Fruit fly (Drosophila melanogaster) whole organism, embryonic: ENCODE measurements around the gene Rbp.

Experiments
- Ada2b ChIP-seq: fragments of 200-800 bp; sonication (Bioruptor generic); IDR thresholded peaks from 2 replicates; pipeline ENCODE4 v1.3.6; 2022; ENCODE audit warnings: missing biosample characterization, missing genetic modification characterization
- CG10274 ChIP-seq: fragments of 200-800 bp; sonication (Bioruptor generic); optimal IDR thresholded peaks from 3 replicates; lab custom pipeline; 2017; ENCODE audit warnings: missing biosample characterization, mild to moderate bottlenecking, missing genetic modification characterization
- CG11560 ChIP-seq: fragments of 200-800 bp; sonication (Bioruptor generic); IDR thresholded peaks from 3 replicates; pipeline ENCODE4 v1.3.6; 2022; ENCODE audit warnings: missing biosample characterization, missing genetic modification characterization
- CG13287 ChIP-seq: fragments of 200-800 bp; sonication (Bioruptor generic); IDR thresholded peaks from 2 replicates; pipeline ENCODE4 v1.3.6; 2022; ENCODE audit warnings: missing biosample characterization, missing genetic modification characterization; ENCODE audit not compliant: partially characterized antibody
- CG13624 ChIP-seq: fragments of 200-800 bp; sonication (Bioruptor generic); optimal IDR thresholded peaks from 2 replicates; lab custom pipeline; 2016; ENCODE audit warnings: missing biosample characterization, missing genetic modification characterization
- CG1603 ChIP-seq: fragments of 200-800 bp; sonication (Bioruptor generic); optimal IDR thresholded peaks from 2 replicates; lab custom pipeline; 2019; ENCODE audit warnings: missing biosample characterization, mild to moderate bottlenecking, missing genetic modification characterization, moderate library complexity
- CG17328 ChIP-seq: fragments of 200-800 bp; sonication (Bioruptor generic); IDR thresholded peaks from 2 replicates; pipeline ENCODE4 v1.3.6; 2022; ENCODE audit warnings: missing biosample characterization, missing genetic modification characterization
- CG18599 ChIP-seq: fragments of 200-800 bp; sonication (Bioruptor generic); optimal IDR thresholded peaks from 3 replicates; lab custom pipeline; 2017; ENCODE audit warnings: missing biosample characterization, missing genetic modification characterization, mild to moderate bottlenecking, moderate library complexity, missing genetic modification reagents
- CG32772 ChIP-seq: fragments of 200-800 bp; sonication (Bioruptor generic); IDR thresholded peaks from 2 replicates; pipeline ENCODE4 v1.3.6; 2022; ENCODE audit warnings: missing biosample characterization, missing genetic modification characterization
- CG4328 ChIP-seq: fragments of 200-800 bp; sonication (Bioruptor generic); optimal IDR thresholded peaks from 3 replicates; lab custom pipeline; 2017; ENCODE audit warnings: missing biosample characterization, missing genetic modification reagents, missing genetic modification characterization
- CG4360 ChIP-seq: fragments of 200-800 bp; sonication (Bioruptor generic); IDR thresholded peaks from 2 replicates; pipeline ENCODE4 v1.3.6; 2022; ENCODE audit warnings: missing biosample characterization, missing genetic modification characterization
- CG5245 ChIP-seq: fragments of 200-800 bp; sonication (Bioruptor generic); optimal IDR thresholded peaks from 3 replicates; lab custom pipeline; 2016; ENCODE audit warnings: missing biosample characterization, missing genetic modification characterization
- CG7556 ChIP-seq: fragments of 200-800 bp; sonication (Bioruptor generic); optimal IDR thresholded peaks from 2 replicates; lab custom pipeline; 2017; ENCODE audit warnings: missing biosample characterization, mild to moderate bottlenecking, missing genetic modification characterization
- CG8765 ChIP-seq: fragments of 200-800 bp; sonication (Bioruptor generic); IDR thresholded peaks from 2 replicates; pipeline ENCODE4 v1.3.6; 2022; ENCODE audit warnings: missing biosample characterization, missing genetic modification characterization
- CG9609 ChIP-seq: fragments of 200-800 bp; sonication (Bioruptor generic); optimal IDR thresholded peaks from 3 replicates; lab custom pipeline; 2016; ENCODE audit warnings: missing biosample characterization, missing genetic modification characterization
- CG9876 ChIP-seq: fragments of 200-800 bp; sonication (Bioruptor generic); optimal IDR thresholded peaks from 2 replicates; lab custom pipeline; 2016; ENCODE audit warnings: missing biosample characterization, missing genetic modification characterization
- Dad ChIP-seq: fragments of 200-800 bp; sonication (Bioruptor generic); optimal IDR thresholded peaks from 3 replicates; lab custom pipeline; 2016; ENCODE audit warnings: missing biosample characterization, missing genetic modification characterization
- Dll ChIP-seq: fragments of 200-800 bp; sonication (Bioruptor generic); IDR thresholded peaks from 4 replicates; pipeline ENCODE4 v1.3.6; 2022; ENCODE audit warnings: missing biosample characterization, missing genetic modification characterization; ENCODE audit not compliant: partially characterized antibody
- Fer1 ChIP-seq: fragments of 200-800 bp; sonication (Bioruptor generic); optimal IDR thresholded peaks from 2 replicates; lab custom pipeline; 2017; ENCODE audit warnings: missing biosample characterization, mild to moderate bottlenecking, missing genetic modification characterization
- Fer3 ChIP-seq: fragments of 200-800 bp; sonication (Bioruptor generic); optimal IDR thresholded peaks from 2 replicates; lab custom pipeline; 2018; ENCODE audit warnings: missing biosample characterization, mild to moderate bottlenecking, missing genetic modification characterization, moderate library complexity
- Hr39 ChIP-seq: fragments of >200 bp; optimal IDR thresholded peaks from 2 replicates; lab custom pipeline; 2017
- Jarid2 ChIP-seq: fragments of 200-800 bp; sonication (Bioruptor generic); optimal IDR thresholded peaks from 3 replicates; lab custom pipeline; 2017; ENCODE audit warnings: mild to moderate bottlenecking, missing biosample characterization, missing genetic modification reagents, missing genetic modification characterization
- Lpt ChIP-seq: fragments of >200 bp; optimal IDR thresholded peaks from 2 replicates; lab custom pipeline; 2018; ENCODE audit warnings: missing biosample characterization, missing genetic modification characterization
- MBD-R2 ChIP-seq: fragments of 200-800 bp; sonication (Bioruptor generic); IDR thresholded peaks from 2 replicates; pipeline ENCODE4 v1.3.6; 2022; ENCODE audit warnings: missing biosample characterization, missing genetic modification characterization
- MESR4 ChIP-seq: fragments of 200-800 bp; sonication (Bioruptor generic); optimal IDR thresholded peaks from 2 replicates; lab custom pipeline; 2018; ENCODE audit warnings: missing biosample characterization, mild to moderate bottlenecking, missing genetic modification characterization, moderate library complexity
- MTF-1 ChIP-seq: fragments of 200-800 bp; sonication (Bioruptor generic); optimal IDR thresholded peaks from 2 replicates; lab custom pipeline; 2018; ENCODE audit warnings: missing biosample characterization, mild to moderate bottlenecking, missing genetic modification characterization, borderline replicate concordance
- NC2β ChIP-seq: fragments of 200-800 bp; sonication (Bioruptor generic); optimal IDR thresholded peaks from 2 replicates; lab custom pipeline; 2016; ENCODE audit warnings: missing biosample characterization, missing genetic modification characterization
- Nf-YC ChIP-seq: fragments of 200-800 bp; optimal IDR thresholded peaks from 3 replicates; lab custom pipeline; 2019; ENCODE audit warnings: missing biosample characterization, mild to moderate bottlenecking, missing genetic modification characterization, moderate library complexity
- Stat92E ChIP-seq, 3 experiments: fragments of >200 bp in 2 of 3; fragments of 200-800 bp in 1 of 3; sonication (Bioruptor generic) in 1 of 3; optimal IDR thresholded peaks; 2 replicates each; lab custom pipeline; 2017 to 2019; ENCODE audit warnings: missing biosample characterization in 3 of 3, missing genetic modification characterization in 3 of 3, mild to moderate bottlenecking in 1 of 3, moderate library complexity in 1 of 3
- Tbp ChIP-seq: fragments of >200 bp; optimal IDR thresholded peaks from 2 replicates; lab custom pipeline; 2018; ENCODE audit warnings: missing biosample characterization, missing genetic modification characterization
- Trl ChIP-seq, 3 experiments: fragments of >200 bp in 2 of 3; fragments of 200-800 bp in 1 of 3; sonication (Bioruptor generic) in 1 of 3; optimal IDR thresholded peaks; 2 replicates in 1 of 3; 3 replicates in 2 of 3; lab custom pipeline; 2016 to 2017; ENCODE audit warnings: missing biosample characterization in 1 of 3, missing genetic modification characterization in 1 of 3
- ara ChIP-seq: fragments of 200-800 bp; sonication (Bioruptor generic); IDR thresholded peaks from 2 replicates; pipeline ENCODE4 v1.3.6; 2022; ENCODE audit warnings: missing biosample characterization, missing genetic modification characterization
- dysf ChIP-seq: fragments of 200-800 bp; sonication (Bioruptor generic); IDR thresholded peaks from 3 replicates; pipeline ENCODE4 v1.3.6; 2022; ENCODE audit warnings: missing biosample characterization, missing genetic modification characterization
- ewg ChIP-seq: fragments of 200-800 bp; sonication (Bioruptor generic); optimal IDR thresholded peaks from 3 replicates; lab custom pipeline; 2017; ENCODE audit warnings: mild to moderate bottlenecking, missing biosample characterization, missing genetic modification reagents, missing genetic modification characterization
- fru ChIP-seq: fragments of >200 bp; optimal IDR thresholded peaks from 2 replicates; lab custom pipeline; 2017
- ftz-f1 ChIP-seq: fragments of 200-800 bp; sonication (Bioruptor generic); optimal IDR thresholded peaks from 2 replicates; lab custom pipeline; 2016; ENCODE audit warnings: missing biosample characterization, missing genetic modification characterization
- insv ChIP-seq, 2 experiments: fragments of 200-800 bp; sonication (Bioruptor generic); optimal IDR thresholded peaks; 3 replicates each; lab custom pipeline; 2016 to 2018; ENCODE audit warnings: missing biosample characterization in 2 of 2, missing genetic modification characterization in 2 of 2
- jumu ChIP-seq: fragments of 200-800 bp; sonication (Bioruptor generic); optimal IDR thresholded peaks from 3 replicates; lab custom pipeline; 2016; ENCODE audit warnings: missing biosample characterization, missing genetic modification characterization
- odd ChIP-seq: fragments of 200-800 bp; sonication (Bioruptor generic); optimal IDR thresholded peaks from 2 replicates; lab custom pipeline; 2017; ENCODE audit warnings: missing biosample characterization, mild to moderate bottlenecking, missing genetic modification characterization
- onecut ChIP-seq: fragments of 200-800 bp; sonication (Bioruptor generic); IDR thresholded peaks from 2 replicates; pipeline ENCODE4 v1.3.6; 2022; ENCODE audit warnings: missing biosample characterization, missing genetic modification characterization
- slbo ChIP-seq: fragments of 200-800 bp; sonication (Bioruptor generic); IDR thresholded peaks from 2 replicates; pipeline ENCODE4 v1.3.6; 2022; ENCODE audit warnings: missing biosample characterization, missing genetic modification characterization
- sob ChIP-seq: fragments of 200-800 bp; sonication (Bioruptor generic); IDR thresholded peaks from 2 replicates; pipeline ENCODE4 v1.3.6; 2022; ENCODE audit warnings: missing biosample characterization, missing genetic modification characterization
- tna ChIP-seq: fragments of 200-800 bp; sonication (Bioruptor generic); IDR thresholded peaks from 2 replicates; pipeline ENCODE4 v1.3.6; 2022; ENCODE audit warnings: missing biosample characterization, missing genetic modification characterization; ENCODE audit not compliant: partially characterized antibody
- ttk ChIP-seq: fragments of 200-800 bp; sonication (Bioruptor generic); IDR thresholded peaks from 2 replicates; pipeline ENCODE4 v2.1.2; 2022; ENCODE audit warnings: missing biosample characterization, missing genetic modification characterization
- unc-4 ChIP-seq: fragments of 200-800 bp; sonication (Bioruptor generic); IDR thresholded peaks from 2 replicates; pipeline ENCODE4 v1.3.6; 2022; ENCODE audit warnings: missing biosample characterization, missing genetic modification characterization; ENCODE audit not compliant: partially characterized antibody
- vvl ChIP-seq: fragments of 200-800 bp; sonication (Bioruptor generic); IDR thresholded peaks from 2 replicates; pipeline ENCODE4 v1.3.6; 2022; ENCODE audit warnings: missing biosample characterization, missing genetic modification characterization
- zen2 ChIP-seq: fragments of 200-800 bp; sonication (Bioruptor generic); IDR thresholded peaks from 3 replicates; pipeline ENCODE4 v1.3.6; 2022; ENCODE audit warnings: missing biosample characterization, missing genetic modification characterization; ENCODE audit not compliant: partially characterized antibody
- zf30C ChIP-seq: fragments of 200-800 bp; sonication (Bioruptor generic); optimal IDR thresholded peaks from 3 replicates; lab custom pipeline; 2018; ENCODE audit warnings: missing biosample characterization, mild to moderate bottlenecking, missing genetic modification characterization

The Rbp gene

DNA sequence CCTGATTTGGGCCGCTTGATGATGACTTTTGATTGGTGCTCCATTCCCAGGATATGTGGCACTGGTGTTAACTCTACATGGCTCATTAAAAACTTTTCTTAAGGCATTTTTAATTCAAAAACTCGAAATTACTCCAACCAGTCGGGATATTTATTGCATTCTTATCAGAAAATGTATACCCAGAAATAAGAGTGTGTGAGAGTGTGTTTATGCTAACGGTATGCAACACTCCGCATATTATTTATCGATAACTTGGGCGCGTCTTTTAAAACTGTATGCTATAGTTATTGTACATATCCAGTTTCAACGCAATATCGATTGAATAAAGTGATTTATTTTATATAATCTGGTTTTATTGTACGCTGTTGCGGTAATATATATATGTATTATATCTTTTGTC, 7.0 kb upstream of the Rbp start, which contains the start of gene CG34404 (continued):
- no peak for TF ChIP-seq CG7556 (GFP tag; lab: Kevin White, UChicago)
- TF ChIP-seq, all 482 proteins: peak for 41

DNA sequence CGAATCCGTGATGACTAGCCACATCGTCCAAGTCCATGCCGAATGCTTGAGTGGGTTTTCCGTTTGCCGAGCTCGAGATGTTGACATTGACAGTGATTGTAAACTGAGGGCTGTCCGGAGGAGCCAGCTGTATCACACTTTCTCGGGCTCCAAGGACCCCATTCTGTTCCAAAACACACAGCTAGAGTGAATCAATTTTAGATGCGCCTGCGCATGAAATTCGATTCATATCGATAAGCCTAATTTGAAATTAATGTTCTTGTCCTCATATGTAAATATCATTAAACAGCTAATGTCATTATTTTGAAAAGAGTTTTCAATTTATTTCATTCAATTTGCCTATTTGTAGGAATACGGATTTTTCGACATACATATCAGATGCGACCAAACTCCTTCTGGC, 4.7 kb upstream of the Rbp start, which contains the start of gene CG14868:
Gene CG14868 (minus strand): TSS at position 204 of the 400 bp plus-strand sequence.
- no peak for TF ChIP-seq CG32772 (GFP tag; lab: Robert Waterston, UW)
- 0 out of 2 replicates have a peak, but pooled peaks have one; percentile 30 for TF ChIP-seq unc-4 (GFP tag; lab: Robert Waterston, UW)
- TF ChIP-seq CG4328 (GFP tag; lab: Kevin White, UChicago), result no peak
- TF ChIP-seq CG10274 (GFP tag; lab: Kevin White, UChicago), result no peak
- no peak for TF ChIP-seq Jarid2
- no peak for TF ChIP-seq Fer3 (tag; lab: Kevin White, UChicago)
- TF ChIP-seq MESR4 (GFP tag; lab: Kevin White, UChicago), result peak; percentile 44
- TF ChIP-seq CG17328 (GFP tag; lab: Robert Waterston, UW), result no peak
- no peak for TF ChIP-seq ttk (GFP tag; lab: Robert Waterston, UW)
- no peak for TF ChIP-seq Stat92E (GFP tag; optimal IDR thresholded peaks at IDR 0.05; lab: Kevin White, UChicago)
- peak; percentile 48 for TF ChIP-seq onecut
- no peak for TF ChIP-seq NC2β (GFP tag; lab: Kevin White, UChicago)
- TF ChIP-seq MBD-R2 (GFP tag; lab: Robert Waterston, UW), result 0 out of 2 replicates have a peak, but pooled peaks have one; percentile 11
- peak; percentile 91 for TF ChIP-seq ewg (GFP tag; lab: Kevin White, UChicago)
- no peak for TF ChIP-seq Ada2b

dm6 chr3R:15371833-15372232, 2.6 kb upstream of the Rbp start, which contains the start of the genes Ccm3 and CG6136:
Gene Ccm3, plus strand, starts transcription at chr3R:15371957.
Gene CG6136, minus strand, starts transcription at chr3R:15372212.
- TF ChIP-seq Lpt (GFP tag; lab: Kevin White, UChicago) (no peak), CG13624 (peak; percentile 74), CG1603 (tag; lab: Kevin White, UChicago) (peak; percentile 68), CG13287 (GFP tag; lab: Robert Waterston, UW) (peak; percentile 95), MTF-1 (GFP tag; lab: Kevin White, UChicago) (peak; percentile 14), CG9609 (GFP tag; lab: Kevin White, UChicago) (peak; percentile 15), odd (GFP tag; lab: Kevin White, UChicago) (peak; percentile 13), slbo (GFP tag; lab: Robert Waterston, UW) (peak; percentile 56; the same call in 1 of the 2 replicates), Dad (GFP tag; lab: Kevin White, UChicago) (peak; percentile 20), zf30C (no peak), Tbp (GFP tag; lab: Kevin White, UChicago) (no peak), jumu (peak; percentile 2), CG9876 (GFP tag; lab: Kevin White, UChicago) (no peak), insv (GFP tag; optimal IDR thresholded peaks at IDR 0.05; lab: Kevin White, UChicago) (peak in 1 of 2 experiments; percentile 75), zen2 (GFP tag; lab: Robert Waterston, UW) (peak; percentile 93), vvl (peak; percentile 91), CG4360 (GFP tag; lab: Robert Waterston, UW) (no peak), ara (GFP tag; lab: Robert Waterston, UW) (peak; percentile 15; the same call in 1 of the 2 replicates), Dll (GFP tag; lab: Robert Waterston, UW) (peak; percentile 91), sob (GFP tag; lab: Robert Waterston, UW) (peak; percentile 84), Trl (optimal IDR thresholded peaks at IDR 0.05; lab: Kevin White, UChicago) (no peak), Trl (GFP tag; optimal IDR thresholded peaks at IDR 0.05; lab: Kevin White, UChicago) (peak; percentile 63), CG5245 (GFP tag; lab: Kevin White, UChicago) (no peak), Fer1 (GFP tag; lab: Kevin White, UChicago) (peak; percentile 65), NC2β (GFP tag; lab: Kevin White, UChicago) (peak; percentile 35), ftz-f1 (no peak), CG11560 (tag; lab: Robert Waterston, UW) (no peak), CG18599 (peak; percentile 51), dysf (GFP tag; lab: Robert Waterston, UW) (peak; percentile 43; the same call in 2 of the 3 replicates), Hr39 (lab: Kevin White, UChicago) (peak; percentile 64), Nf-YC (tag; lab: Kevin White, UChicago) (peak; percentile 46), fru (no peak), CG8765 (GFP tag; lab: Robert Waterston, UW) (no peak), tna (GFP tag; lab: Robert Waterston, UW) (peak; percentile 89)
